Worm (Caenorhabditis elegans) whole organism, L3 larva: ENCODE results near the gene nhr-143.

Experiments
- elt-1 ChIP-seq: fragments of 150-350 bp; optimal IDR thresholded peaks from 2 replicates; lab custom pipeline; 2014; ENCODE audit warnings: missing biosample characterization, missing genetic modification characterization
- fkh-10 ChIP-seq: sonication (generic microtip); optimal IDR thresholded peaks from 2 replicates; lab custom pipeline; 2017; ENCODE audit warnings: missing biosample characterization, missing genetic modification reagents, missing genetic modification characterization
- jun-1 ChIP-seq: fragments of 150-350 bp; optimal IDR thresholded peaks from 2 replicates; lab custom pipeline; 2014; ENCODE audit warnings: missing biosample characterization, missing genetic modification reagents, missing genetic modification characterization
- lin-39 ChIP-seq: fragments of 150-350 bp; optimal IDR thresholded peaks from 2 replicates; lab custom pipeline; 2018; ENCODE audit warnings: missing biosample characterization, missing genetic modification reagents, missing genetic modification characterization
- mdl-1 ChIP-seq: fragments of 150-350 bp; optimal IDR thresholded peaks from 2 replicates; lab custom pipeline; 2014; ENCODE audit warnings: missing biosample characterization, missing genetic modification characterization
- nfya-1 ChIP-seq: sonication (generic microtip); optimal IDR thresholded peaks from 2 replicates; lab custom pipeline; 2017; ENCODE audit warnings: missing genetic modification characterization, mild to moderate bottlenecking, missing compliant biosample characterization, antibody characterized with exemption, moderate library complexity; ENCODE audit not compliant: insufficient read depth
- nhr-76 ChIP-seq: fragments of 150-350 bp; sonication (generic microtip); optimal IDR thresholded peaks from 5 replicates; lab custom pipeline; 2014; ENCODE audit warnings: missing biosample characterization, missing genetic modification characterization
- pqm-1 ChIP-seq: fragments of 150-350 bp; optimal IDR thresholded peaks from 2 replicates; lab custom pipeline; 2017; ENCODE audit warnings: missing biosample characterization, missing genetic modification characterization, inconsistent platforms
- unc-62 ChIP-seq: fragments of 150-350 bp; sonication (generic microtip); optimal IDR thresholded peaks from 4 replicates; lab custom pipeline; 2014; ENCODE audit warnings: missing biosample characterization, missing genetic modification reagents, missing genetic modification characterization
- zag-1 ChIP-seq: fragments of 150-350 bp; optimal IDR thresholded peaks from 2 replicates; lab custom pipeline; 2014; ENCODE audit warnings: missing biosample characterization, missing genetic modification characterization

Gene nhr-143

DNA sequence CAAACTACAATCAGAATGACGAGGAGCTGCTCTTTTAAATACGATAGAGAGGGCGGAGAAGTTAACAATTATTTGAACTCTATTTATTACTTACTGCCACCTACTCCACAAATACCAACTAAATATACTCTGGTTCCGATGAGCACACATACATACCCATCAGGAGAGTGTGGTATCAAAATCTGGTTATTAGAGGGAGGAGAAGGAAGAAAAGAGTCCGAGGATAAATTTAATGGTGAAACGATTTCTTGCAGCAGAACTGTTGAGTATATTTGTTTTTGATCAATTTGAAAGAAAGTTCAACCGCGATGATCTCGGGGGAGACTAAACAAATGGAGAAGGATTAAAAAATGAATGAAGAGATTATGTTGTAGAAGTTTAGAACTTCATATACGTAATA lies 45.8 kb downstream of the nhr-143 start, which contains the start of gene H14N18.4:
Gene H14N18.4, minus strand, starts transcription at position 12 of the 400 bp plus-strand sequence.
- TF ChIP-seq lin-39 (tag; lab: Kevin White, UChicago), result no peak
- TF ChIP-seq pqm-1, result no peak
- no peak for TF ChIP-seq jun-1 (tag; lab: Kevin White, UChicago)
- no peak for TF ChIP-seq nhr-76 (tag; lab: Kevin White, UChicago)
- TF ChIP-seq mdl-1 (tag; lab: Kevin White, UChicago), result no peak
- TF ChIP-seq fkh-10 (GFP tag; lab: Kevin White, UChicago), result no peak
- no peak for TF ChIP-seq nfya-1 (tag; lab: Kevin White, UChicago)
- no peak for TF ChIP-seq elt-1 (tag; lab: Kevin White, UChicago)
- no peak for TF ChIP-seq unc-62

DNA sequence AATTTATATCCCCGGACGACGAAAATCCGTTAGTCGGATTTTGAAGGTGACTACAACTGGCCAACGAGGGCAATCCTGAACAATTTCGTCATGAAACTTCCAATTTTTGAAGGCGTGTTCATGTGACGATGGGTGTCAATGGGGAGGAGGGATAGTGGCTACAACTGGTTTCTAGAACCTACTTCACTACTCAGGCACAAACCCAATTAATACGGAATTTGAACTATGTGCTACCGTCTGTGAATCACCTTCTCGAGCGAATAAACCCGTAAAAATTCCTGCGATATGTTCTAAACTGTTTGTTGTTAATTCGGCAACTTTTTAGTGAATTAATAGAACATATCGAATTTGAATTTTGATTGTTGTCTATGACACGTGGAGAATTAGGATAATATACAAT lies 47.0 kb downstream of the nhr-143 start:
- TF ChIP-seq zag-1 (tag; lab: Kevin White, UChicago), result no peak
